Worm (Caenorhabditis elegans) whole organism, early embryonic: Measurements from ENCODE around the gene C35A11.3.

Source experiments
- B0310.2 ChIP-seq: sonication (generic microtip); optimal IDR thresholded peaks from 2 replicates; lab custom pipeline; 2016; ENCODE audit warnings: mild to moderate bottlenecking, missing genetic modification characterization, missing compliant biosample characterization
- F13C5.2 ChIP-seq: sonication (generic microtip); optimal IDR thresholded peaks from 2 replicates; lab custom pipeline; 2017; ENCODE audit warnings: mild to moderate bottlenecking, missing genetic modification characterization, inconsistent platforms, missing compliant biosample characterization
- aly-1 ChIP-seq: sonication (generic microtip); optimal IDR thresholded peaks from 2 replicates; lab custom pipeline; 2016; ENCODE audit warnings: missing genetic modification characterization, missing compliant biosample characterization
- ama-1 ChIP-seq: fragments of 150-350 bp; optimal IDR thresholded peaks from 2 replicates; lab custom pipeline; 2014
- ceh-13 ChIP-seq: fragments of 200-800 bp; sonication (Bioruptor generic); optimal IDR thresholded peaks from 2 replicates; lab custom pipeline; 2018; ENCODE audit warnings: mild to moderate bottlenecking, missing genetic modification characterization, missing compliant biosample characterization
- ceh-36 ChIP-seq: sonication (generic microtip); optimal IDR thresholded peaks from 2 replicates; lab custom pipeline; 2016; ENCODE audit warnings: missing genetic modification characterization, inconsistent platforms, missing compliant biosample characterization
- ets-7 ChIP-seq: sonication (generic microtip); optimal IDR thresholded peaks from 2 replicates; lab custom pipeline; 2016; ENCODE audit warnings: missing genotype, missing genetic modification characterization, missing compliant biosample characterization
- flt-1 ChIP-seq: fragments of 200-800 bp; sonication (Bioruptor generic); IDR thresholded peaks from 2 replicates; pipeline ENCODE4 v1.3.6; 2022; ENCODE audit warnings: missing genetic modification characterization, missing compliant biosample characterization
- hmbx-1 ChIP-seq: sonication (generic microtip); optimal IDR thresholded peaks from 2 replicates; lab custom pipeline; 2016; ENCODE audit warnings: mild to moderate bottlenecking, missing genetic modification characterization, missing compliant biosample characterization
- hmg-4 ChIP-seq: fragments of 200-800 bp; sonication (Bioruptor generic); optimal IDR thresholded peaks from 2 replicates; lab custom pipeline; 2018; ENCODE audit warnings: mild to moderate bottlenecking, missing genetic modification characterization, missing compliant biosample characterization
- hnd-1 ChIP-seq: sonication (generic microtip); optimal IDR thresholded peaks from 2 replicates; lab custom pipeline; 2016; ENCODE audit warnings: missing genetic modification characterization, missing compliant biosample characterization
- pes-1 ChIP-seq: fragments of 200-800 bp; sonication (Bioruptor generic); IDR thresholded peaks from 2 replicates; pipeline ENCODE4 v1.3.6; 2022; ENCODE audit warnings: missing genetic modification reagents, missing genetic modification characterization, missing compliant biosample characterization
- scrt-1 ChIP-seq: fragments of 200-800 bp; sonication (Bioruptor generic); IDR thresholded peaks from 2 replicates; pipeline ENCODE4 v1.3.6; 2022; ENCODE audit warnings: missing genetic modification characterization, missing compliant biosample characterization
- sea-1 ChIP-seq: fragments of 200-800 bp; sonication (Bioruptor generic); conservative IDR thresholded peaks from 2 replicates; pipeline ENCODE4 v1.3.6; 2022; ENCODE audit warnings: missing genetic modification characterization, missing compliant biosample characterization
- tbx-11 ChIP-seq: fragments of 200-800 bp; sonication (Bioruptor generic); IDR thresholded peaks from 2 replicates; pipeline ENCODE4 v1.3.6; 2022; ENCODE audit warnings: missing genetic modification characterization, missing compliant biosample characterization
- tbx-37 ChIP-seq: fragments of 200-800 bp; sonication (Bioruptor generic); conservative IDR thresholded peaks from 2 replicates; pipeline ENCODE4 v1.3.6; 2022; ENCODE audit warnings: missing genetic modification reagents, missing genetic modification characterization, missing compliant biosample characterization
- tra-4 ChIP-seq: sonication (generic microtip); optimal IDR thresholded peaks from 2 replicates; lab custom pipeline; 2017; ENCODE audit warnings: missing genetic modification characterization, missing compliant biosample characterization

Gene C35A11.3

DNA sequence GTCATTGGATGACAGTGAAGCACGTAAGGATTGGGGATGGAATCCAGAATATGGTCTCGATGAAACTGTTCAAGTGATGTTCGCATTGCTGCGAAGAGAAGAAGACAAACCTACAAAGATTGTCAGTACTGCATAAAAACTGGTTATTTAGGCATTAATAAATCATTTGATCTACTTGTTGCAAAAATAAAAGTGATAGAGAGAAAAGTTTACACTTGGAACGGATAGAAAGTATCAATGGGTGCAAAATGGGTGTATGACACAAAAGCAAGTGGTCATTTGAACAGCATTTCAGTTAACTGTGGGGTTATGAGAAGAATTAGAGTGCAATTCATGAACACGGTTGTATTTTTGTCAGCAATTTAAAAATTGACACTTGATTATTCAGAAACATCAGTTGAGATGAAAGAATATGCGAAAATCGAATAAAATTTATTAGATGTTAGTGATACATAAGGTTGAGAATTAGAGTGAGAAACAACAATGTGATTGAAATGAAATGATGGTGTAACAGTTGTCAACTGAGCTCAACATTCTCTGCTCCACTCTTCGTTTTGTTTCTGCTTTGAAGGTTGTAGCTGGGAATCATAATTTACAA lies 40.7 kb downstream of the C35A11.3 start, which contains the start of gene F08F3.10:
TSS of gene F08F3.10 (plus strand) at position 548 of the 598 bp plus-strand sequence.
- TF ChIP-seq hnd-1 (tag; lab: Kevin White, UChicago), result no peak
- TF ChIP-seq ceh-13 (GFP tag; lab: Kevin White, UChicago), result no peak
- TF ChIP-seq ets-7 (tag; lab: Kevin White, UChicago), result no peak
- TF ChIP-seq scrt-1, result no peak
- no peak for TF ChIP-seq aly-1 (tag; lab: Kevin White, UChicago)
- no peak for TF ChIP-seq tbx-37 (GFP tag; lab: Robert Waterston, UW)
- no peak for TF ChIP-seq hmg-4 (GFP tag; lab: Kevin White, UChicago)
- no peak for TF ChIP-seq hmbx-1 (tag; lab: Kevin White, UChicago)
- TF ChIP-seq tra-4 (tag; lab: Kevin White, UChicago), result no peak
- no peak for TF ChIP-seq flt-1 (GFP tag; lab: Robert Waterston, UW)
- no peak for TF ChIP-seq ama-1 (lab: Kevin White, UChicago)
- no peak for TF ChIP-seq ceh-36
- TF ChIP-seq tbx-11 (GFP tag; lab: Robert Waterston, UW), result no peak
- no peak for TF ChIP-seq pes-1 (GFP tag; lab: Robert Waterston, UW)
- TF ChIP-seq F13C5.2 (tag; lab: Kevin White, UChicago), result no peak

DNA sequence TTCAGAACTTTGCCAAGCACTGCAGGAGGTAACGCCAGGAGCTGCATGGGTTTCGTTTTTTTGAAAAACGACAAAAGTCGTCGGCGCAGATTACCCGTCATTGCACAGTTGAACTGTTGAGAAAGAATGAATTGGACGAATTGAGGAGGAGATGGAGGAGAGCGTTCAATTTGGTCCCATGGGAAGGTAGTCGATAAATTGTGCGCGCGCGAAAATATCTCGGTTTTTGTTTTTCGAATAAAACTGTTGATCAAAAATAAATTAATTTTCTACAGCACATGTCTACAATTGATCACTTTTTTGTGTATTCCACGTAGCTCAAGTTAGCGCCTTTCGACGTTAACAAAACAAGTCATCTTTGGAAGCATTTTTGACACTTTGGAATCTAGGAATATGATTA lies 47.7 kb downstream of the C35A11.3 start, which contains the start of gene F08F3.6:
TSS of gene F08F3.6 (minus strand) at position 153 of the 400 bp plus-strand sequence.
- no peak for TF ChIP-seq ama-1 (lab: Kevin White, UChicago)
- TF ChIP-seq tbx-37 (GFP tag; lab: Robert Waterston, UW), result no peak
- TF ChIP-seq sea-1 (GFP tag; lab: Robert Waterston, UW), result no peak

DNA sequence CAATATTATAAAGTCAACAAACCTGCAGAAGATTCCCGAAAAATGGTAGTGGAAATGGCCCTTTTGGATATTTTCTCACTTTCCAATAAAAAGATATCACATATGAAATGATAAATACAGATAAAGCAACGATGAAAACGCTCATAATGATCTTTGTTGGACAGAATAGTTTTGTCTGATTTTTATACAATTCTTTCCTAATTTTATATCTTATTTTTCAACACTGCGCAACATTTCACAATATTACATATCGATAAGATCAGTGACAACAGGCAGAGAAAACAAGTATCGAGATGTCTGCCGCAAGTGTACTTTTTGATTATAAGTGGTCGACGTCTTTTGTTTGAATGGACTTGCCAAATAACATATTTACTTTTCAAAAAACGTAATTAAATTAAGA lies 50.9 kb downstream of the C35A11.3 start, which contains the start of gene cyp-14A5:
TSS of gene cyp-14A5 (minus strand) at position 163 of the 400 bp plus-strand sequence.
- no peak for TF ChIP-seq ceh-13 (GFP tag; lab: Kevin White, UChicago)
- TF ChIP-seq B0310.2 (tag; lab: Kevin White, UChicago), result no peak
- no peak for TF ChIP-seq hmg-4 (GFP tag; lab: Kevin White, UChicago)
- TF ChIP-seq tbx-37 (GFP tag; lab: Robert Waterston, UW), result no peak
- TF ChIP-seq F13C5.2 (tag; lab: Kevin White, UChicago), result no peak
- TF ChIP-seq tra-4 (tag; lab: Kevin White, UChicago), result no peak
- TF ChIP-seq tbx-11 (GFP tag; lab: Robert Waterston, UW), result no peak
- no peak for TF ChIP-seq hnd-1 (tag; lab: Kevin White, UChicago)
- TF ChIP-seq ets-7 (tag; lab: Kevin White, UChicago), result no peak
- TF ChIP-seq ama-1 (lab: Kevin White, UChicago), result no peak
- TF ChIP-seq scrt-1, result no peak
- TF ChIP-seq aly-1 (tag; lab: Kevin White, UChicago), result no peak
- no peak for TF ChIP-seq sea-1 (GFP tag; lab: Robert Waterston, UW)
- no peak for TF ChIP-seq hmbx-1 (tag; lab: Kevin White, UChicago)
- TF ChIP-seq ceh-36, result no peak
- TF ChIP-seq pes-1 (GFP tag; lab: Robert Waterston, UW), result no peak
- no peak for TF ChIP-seq flt-1 (GFP tag; lab: Robert Waterston, UW)
